Fruit fly (Drosophila melanogaster) whole organism: Measurements from ENCODE around the gene Gss1.
"Not testable (repeated sequence)": the region's sequence is repeated elsewhere in the genome, so short reads cannot be mapped to it uniquely, and the experiment has no call there.

ENCODE experiments used
- CG8478 ChIP-seq: fragments of >200 bp; optimal IDR thresholded peaks from 2 replicates; lab custom pipeline; 2018; ENCODE audit warnings: inconsistent platforms
- Dll ChIP-seq: fragments of >200 bp; optimal IDR thresholded peaks from 2 replicates; lab custom pipeline; 2017
- EcR ChIP-seq, 2 experiments: fragments of >200 bp; optimal IDR thresholded peaks; 2 replicates each; lab custom pipeline; 2017; ENCODE audit warnings: missing biosample characterization in 2 of 2, missing genetic modification characterization in 2 of 2, missing genetic modification reagents in 2 of 2
- pan ChIP-seq: fragments of >200 bp; optimal IDR thresholded peaks from 2 replicates; lab custom pipeline; 2017
- psq ChIP-seq: fragments of >200 bp; optimal IDR thresholded peaks from 2 replicates; lab custom pipeline; 2017
- usp ChIP-seq: fragments of >200 bp; optimal IDR thresholded peaks from 2 replicates; lab custom pipeline; 2017; ENCODE audit warnings: missing biosample characterization, missing genetic modification characterization, mixed read lengths

Gss1 gene

dm6 chrX:17883418-17883817 lies 5.9 kb upstream of the Gss1 start, which contains the start of gene CG12985:
TSS of gene CG12985 (plus strand) at chrX:17883718.
- TF ChIP-seq CG8478 (lab: Kevin White, UChicago), result no peak
- TF ChIP-seq EcR (GFP tag; optimal IDR thresholded peaks at IDR 0.05; lab: Kevin White, UChicago), result no peak
- no peak for TF ChIP-seq usp (GFP tag; lab: Kevin White, UChicago)
- TF ChIP-seq psq (lab: Kevin White, UChicago), result no peak
- TF ChIP-seq Dll (lab: Kevin White, UChicago), result no peak
- TF ChIP-seq pan, result no peak

DNA sequence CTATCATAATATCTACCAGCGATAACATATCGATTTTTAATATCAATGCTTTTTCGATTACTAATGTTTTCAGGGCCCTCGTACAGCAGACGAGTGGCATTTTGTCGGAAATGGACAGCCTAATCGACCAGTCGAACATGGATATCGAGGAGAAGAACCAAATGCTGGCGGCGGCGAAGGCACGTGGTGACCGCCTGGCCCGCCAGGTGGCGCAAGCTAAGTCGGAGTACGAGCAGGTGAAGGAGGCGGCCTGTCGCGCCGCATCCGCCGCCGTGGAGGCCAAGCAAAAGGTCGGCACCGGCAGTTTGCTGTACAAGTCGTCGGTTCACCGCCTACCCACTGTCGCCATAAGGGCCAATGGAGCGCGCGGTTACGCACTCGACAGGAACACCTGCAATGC lies 4.8 kb upstream of the Gss1 start:
- no peak for TF ChIP-seq psq (lab: Kevin White, UChicago)

DNA sequence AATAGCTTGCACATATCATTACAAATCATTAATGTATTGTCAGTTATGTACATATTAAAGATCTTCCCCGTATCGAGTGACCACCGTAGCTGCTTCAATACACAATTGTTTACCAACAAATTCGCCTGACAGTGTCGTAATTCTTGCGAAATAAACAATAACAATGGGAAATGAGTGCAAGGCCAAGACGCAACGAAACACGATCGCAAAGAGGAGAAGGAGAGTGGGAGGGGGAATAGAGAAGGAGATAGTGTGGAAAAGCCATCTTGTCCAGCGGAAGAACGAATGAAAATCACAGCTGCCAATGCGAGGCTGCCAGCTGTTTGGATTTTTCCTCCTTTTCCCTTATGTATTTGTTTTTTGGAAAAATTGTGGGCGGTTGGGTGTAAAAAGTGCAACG lies 4.1 kb upstream of the Gss1 start:
- TF ChIP-seq psq (lab: Kevin White, UChicago) (no peak), CG8478 (lab: Kevin White, UChicago) (no peak), Dll (lab: Kevin White, UChicago) (no peak), EcR (GFP tag; optimal IDR thresholded peaks at IDR 0.05; lab: Kevin White, UChicago) (no peak), usp (GFP tag; lab: Kevin White, UChicago) (no peak), pan (no peak)

DNA sequence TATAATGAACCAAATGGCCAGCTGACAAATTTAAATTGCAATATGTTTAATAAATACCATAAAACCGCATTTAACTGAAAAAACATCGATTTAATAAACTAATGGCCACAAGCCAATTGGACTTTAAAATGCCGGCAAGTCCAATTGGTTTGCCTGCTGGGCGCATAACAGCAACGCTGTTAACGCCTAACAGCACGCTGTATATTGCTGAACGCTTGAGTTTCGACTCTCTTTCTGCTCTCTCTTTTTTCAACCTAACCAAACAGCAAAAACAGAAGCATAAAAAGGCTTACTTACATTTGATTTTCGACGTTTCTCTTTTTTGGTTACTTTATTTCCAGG lies 3.3 kb upstream of the Gss1 start:
- TF ChIP-seq CG8478 (lab: Kevin White, UChicago), result no peak

DNA sequence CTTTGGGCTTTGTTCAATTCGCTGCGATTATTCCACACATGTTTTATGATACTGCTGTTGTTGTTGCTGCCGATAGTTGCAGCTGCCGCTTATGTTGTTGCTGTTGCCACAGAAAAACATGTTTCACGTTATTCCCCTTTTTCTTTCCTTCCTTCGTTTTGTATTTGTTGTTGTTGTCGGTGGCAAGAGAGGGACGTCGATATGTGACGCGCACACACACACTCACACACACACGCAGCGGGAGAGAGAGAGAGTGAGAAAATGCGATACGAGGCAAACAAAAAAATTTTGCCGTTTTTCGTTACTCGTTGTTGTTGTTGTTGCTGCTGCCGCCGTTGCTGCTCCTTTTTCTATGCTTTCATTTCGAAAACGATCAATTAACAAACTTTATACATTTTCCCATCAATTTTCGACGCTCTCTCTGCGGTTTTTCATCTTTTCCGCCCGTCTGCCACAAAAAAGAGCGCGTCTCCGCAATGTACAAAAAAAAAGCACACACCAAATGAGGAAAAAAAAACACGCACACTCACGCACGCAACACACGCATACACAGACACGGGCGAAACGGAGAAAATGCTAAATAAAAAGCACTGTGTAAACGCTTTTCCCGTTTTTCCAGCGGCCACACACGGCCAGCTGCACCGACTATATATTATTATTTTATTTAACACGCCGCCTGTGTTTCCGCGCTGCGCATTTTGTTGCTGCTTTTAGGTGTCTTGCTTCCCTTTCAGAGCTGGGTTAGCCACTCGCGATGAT lies 2.7 kb upstream of the Gss1 start:
- TF ChIP-seq CG8478 (lab: Kevin White, UChicago) (no peak), Dll (lab: Kevin White, UChicago) (peak; percentile 52)

DNA sequence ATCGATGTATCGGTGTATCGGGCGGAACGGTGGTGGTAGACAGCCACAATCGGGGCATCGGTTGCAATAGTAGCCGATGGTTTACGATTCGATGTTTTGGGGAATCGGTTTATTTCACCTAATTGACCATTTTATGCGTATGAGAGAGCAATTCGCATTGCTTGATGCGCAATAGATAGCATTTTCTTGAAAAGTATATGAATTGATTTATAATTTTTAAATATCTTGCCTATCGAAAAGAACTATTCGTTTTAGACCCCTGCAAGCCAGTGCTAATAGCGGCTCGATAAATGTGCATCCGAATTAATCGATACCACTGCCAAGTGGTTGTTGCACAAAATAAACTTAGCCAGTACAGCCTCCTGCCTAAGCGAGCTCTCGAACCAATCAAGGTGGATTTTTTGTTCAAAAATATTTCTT lies 2.1 kb upstream of the Gss1 start, which contains the start of gene mnb:
Gene mnb, minus strand, starts transcription at position 15 of the 420 bp plus-strand sequence.
- TF ChIP-seq Dll (lab: Kevin White, UChicago) (no peak), usp (GFP tag; lab: Kevin White, UChicago) (no peak), CG8478 (lab: Kevin White, UChicago) (no peak), pan (no peak), psq (lab: Kevin White, UChicago) (no peak), EcR (GFP tag; optimal IDR thresholded peaks at IDR 0.05; lab: Kevin White, UChicago) (no peak)

- TF ChIP-seq CG8478 (lab: Kevin White, UChicago) (no peak), EcR (GFP tag; optimal IDR thresholded peaks at IDR 0.05; lab: Kevin White, UChicago) (no peak), usp (GFP tag; lab: Kevin White, UChicago) (no peak), Dll (lab: Kevin White, UChicago) (no peak)
Measured at dm6 chrX:17887877-17888276, 1.5 kb upstream of the Gss1 start, which contains the start of gene CG6788. TSS of gene CG6788 (plus strand) at chrX:17888177.

dm6 chrX:17899402-17899801 lies 10.1 kb downstream of the Gss1 start, which contains the start of gene Gss2:
TSS of gene Gss2 (plus strand) at chrX:17899702.
- not testable (repeated sequence) for TF ChIP-seq Dll (lab: Kevin White, UChicago); CG8478 (lab: Kevin White, UChicago); EcR (GFP tag; optimal IDR thresholded peaks at IDR 0.05; lab: Kevin White, UChicago)

- TF ChIP-seq EcR (GFP tag; optimal IDR thresholded peaks at IDR 0.05; lab: Kevin White, UChicago), result no peak
- TF ChIP-seq CG8478 (lab: Kevin White, UChicago), result no peak
- TF ChIP-seq usp (GFP tag; lab: Kevin White, UChicago), result no peak
- no peak for TF ChIP-seq Dll (lab: Kevin White, UChicago)
Measured at dm6 chrX:17907184-17908006, 18.0 kb downstream of the Gss1 start, which contains the start of the genes CG7772 and Vps4. TSS of gene CG7772 (minus strand) at chrX:17907261. TSS of gene Vps4 (plus strand) at chrX:17907692.

dm6 chrX:17910606-17910940 lies 21.2 kb downstream of the Gss1 start:
- TF ChIP-seq Dll (lab: Kevin White, UChicago), result peak; percentile 3
- no peak for TF ChIP-seq pan

DNA sequence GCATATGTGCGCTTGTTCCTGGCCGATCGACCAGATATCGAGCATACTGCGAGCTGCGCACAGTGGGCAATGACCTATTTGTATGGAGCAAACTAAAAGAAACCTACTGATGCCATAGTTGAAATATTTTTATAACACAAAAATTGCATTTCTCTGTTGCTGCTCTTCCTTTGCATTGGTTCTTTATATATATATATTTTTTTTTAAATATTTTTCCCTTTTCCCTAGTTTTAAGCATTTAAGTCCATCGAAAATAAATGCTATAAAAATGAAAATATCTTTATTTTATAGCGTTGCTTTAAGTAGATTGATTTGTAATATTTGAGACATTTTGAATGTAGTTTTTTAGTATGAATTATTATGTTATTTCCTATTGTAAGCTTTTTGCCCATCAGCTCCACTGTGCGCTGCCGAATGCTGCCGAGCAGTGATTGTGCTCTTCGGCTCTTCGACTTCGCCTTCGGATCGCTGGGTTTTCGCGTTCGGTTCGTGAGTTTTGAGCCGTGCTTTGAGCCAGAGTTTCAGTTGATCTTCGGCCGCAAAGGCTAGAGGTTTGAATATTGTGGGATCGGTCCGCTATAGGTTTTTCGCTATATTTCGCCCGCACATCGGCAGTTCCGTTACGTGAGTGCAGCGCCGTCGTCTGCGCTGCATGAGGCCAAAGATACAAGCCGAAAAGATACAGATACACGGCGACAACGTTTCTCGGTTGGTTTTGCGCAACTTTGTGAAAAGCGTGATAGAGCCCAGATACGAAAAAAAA lies 21.8 kb downstream of the Gss1 start, which contains the start of gene CG6847:
Gene CG6847, plus strand, starts transcription at position 522 of the 763 bp plus-strand sequence.
- TF ChIP-seq usp (GFP tag; lab: Kevin White, UChicago), result no peak
- no peak for TF ChIP-seq psq (lab: Kevin White, UChicago)
- no peak for TF ChIP-seq Dll (lab: Kevin White, UChicago)
- TF ChIP-seq pan, result no peak
- no peak for TF ChIP-seq CG8478 (lab: Kevin White, UChicago)
- TF ChIP-seq EcR (GFP tag; optimal IDR thresholded peaks at IDR 0.05; lab: Kevin White, UChicago), result no peak

DNA sequence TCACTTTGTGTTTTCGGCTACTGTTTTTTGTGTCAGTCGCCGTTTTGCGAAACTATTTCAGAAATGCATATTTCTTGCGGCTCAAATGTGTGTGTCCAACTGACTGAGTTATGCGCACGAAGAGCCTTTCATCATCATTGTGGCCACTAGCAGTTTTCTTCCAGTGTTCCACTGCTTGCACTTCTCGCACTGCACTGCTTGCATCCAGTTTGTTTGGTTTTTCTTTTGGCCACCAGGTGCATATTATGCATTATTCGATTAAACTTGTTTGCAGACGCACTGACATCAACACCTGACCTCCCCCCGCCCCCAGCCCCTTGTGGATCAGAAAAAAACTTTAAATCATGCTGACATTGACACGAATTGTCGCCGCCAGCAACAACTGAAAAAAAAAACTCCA lies 23.2 kb downstream of the Gss1 start:
- TF ChIP-seq Dll (lab: Kevin White, UChicago) (no peak), usp (GFP tag; lab: Kevin White, UChicago) (no peak), CG8478 (lab: Kevin White, UChicago) (no peak), pan (no peak), psq (lab: Kevin White, UChicago) (no peak), EcR (GFP tag; optimal IDR thresholded peaks at IDR 0.05; lab: Kevin White, UChicago) (no peak)
